Fruit fly (Drosophila melanogaster) whole organism, embryonic: Measurements from ENCODE around the gene sob.

Experiments
- Abd-B ChIP-seq: fragments of 200-800 bp; sonication (Bioruptor generic); optimal IDR thresholded peaks from 2 replicates; lab custom pipeline; 2018; ENCODE audit warnings: missing biosample characterization, mild to moderate bottlenecking, missing genetic modification characterization, moderate library complexity
- Atf6 ChIP-seq: fragments of 200-800 bp; sonication (Bioruptor generic); IDR thresholded peaks from 2 replicates; pipeline ENCODE4 v1.3.6; 2022; ENCODE audit warnings: missing biosample characterization, missing genetic modification characterization
- CG11085 ChIP-seq: fragments of 200-800 bp; sonication (Bioruptor generic); IDR thresholded peaks from 2 replicates; pipeline ENCODE4 v1.3.6; 2022; ENCODE audit warnings: missing biosample characterization, missing genetic modification characterization
- CG11504 ChIP-seq: fragments of 200-800 bp; sonication (Bioruptor generic); optimal IDR thresholded peaks from 3 replicates; lab custom pipeline; 2019; ENCODE audit warnings: missing biosample characterization, mild to moderate bottlenecking, missing genetic modification characterization, moderate library complexity
- CG11696 ChIP-seq: fragments of 200-800 bp; sonication (Bioruptor generic); IDR thresholded peaks from 2 replicates; pipeline ENCODE4 v1.3.6; 2022; ENCODE audit warnings: missing biosample characterization, missing genetic modification characterization
- CG14014 ChIP-seq: fragments of 200-800 bp; sonication (Bioruptor generic); IDR thresholded peaks from 2 replicates; pipeline ENCODE4 v1.3.6; 2022; ENCODE audit warnings: missing biosample characterization, missing genetic modification characterization
- CG14667 ChIP-seq: fragments of 200-800 bp; sonication (Bioruptor generic); IDR thresholded peaks from 2 replicates; pipeline ENCODE4 v1.3.6; 2022; ENCODE audit warnings: missing biosample characterization, missing genetic modification characterization
- CG17359 ChIP-seq: fragments of 200-800 bp; sonication (Bioruptor generic); optimal IDR thresholded peaks from 3 replicates; lab custom pipeline; 2018; ENCODE audit warnings: missing biosample characterization, mild to moderate bottlenecking, missing genetic modification characterization, moderate library complexity
- CG1792 ChIP-seq: fragments of 200-800 bp; sonication (Bioruptor generic); optimal IDR thresholded peaks from 2 replicates; lab custom pipeline; 2016; ENCODE audit warnings: missing biosample characterization, missing genetic modification characterization
- CG2120 ChIP-seq: fragments of 200-800 bp; sonication (Bioruptor generic); optimal IDR thresholded peaks from 3 replicates; lab custom pipeline; 2016; ENCODE audit warnings: missing biosample characterization, missing genetic modification characterization
- CG2202 ChIP-seq: fragments of 200-800 bp; sonication (Bioruptor generic); optimal IDR thresholded peaks from 2 replicates; lab custom pipeline; 2018; ENCODE audit warnings: missing biosample characterization, mild to moderate bottlenecking, missing genetic modification characterization
- CG2712 ChIP-seq: fragments of 200-800 bp; optimal IDR thresholded peaks from 3 replicates; lab custom pipeline; 2019; ENCODE audit warnings: missing biosample characterization, mild to moderate bottlenecking, missing genetic modification characterization, moderate library complexity
- CG34224 ChIP-seq: fragments of 200-800 bp; sonication (Bioruptor generic); IDR thresholded peaks from 3 replicates; pipeline ENCODE4 v1.3.6; 2022; ENCODE audit warnings: missing biosample characterization, missing genetic modification characterization; ENCODE audit not compliant: partially characterized antibody
- CG4328 ChIP-seq: fragments of 200-800 bp; sonication (Bioruptor generic); optimal IDR thresholded peaks from 3 replicates; lab custom pipeline; 2017; ENCODE audit warnings: missing biosample characterization, missing genetic modification reagents, missing genetic modification characterization
- CG5245 ChIP-seq: fragments of 200-800 bp; sonication (Bioruptor generic); optimal IDR thresholded peaks from 3 replicates; lab custom pipeline; 2016; ENCODE audit warnings: missing biosample characterization, missing genetic modification characterization
- CG6813 ChIP-seq: fragments of 200-800 bp; sonication (Bioruptor generic); optimal IDR thresholded peaks from 2 replicates; lab custom pipeline; 2017; ENCODE audit warnings: missing biosample characterization, missing genetic modification characterization, mild to moderate bottlenecking, moderate library complexity, missing genetic modification reagents
- CG7987 ChIP-seq: fragments of 200-800 bp; sonication (Bioruptor generic); optimal IDR thresholded peaks from 2 replicates; lab custom pipeline; 2018; ENCODE audit warnings: missing biosample characterization, mild to moderate bottlenecking, missing genetic modification characterization, moderate library complexity
- CG8388 ChIP-seq: fragments of 200-800 bp; sonication (Bioruptor generic); optimal IDR thresholded peaks from 2 replicates; lab custom pipeline; 2019; ENCODE audit warnings: missing biosample characterization, mild to moderate bottlenecking, missing genetic modification characterization, moderate library complexity
- CG8924 ChIP-seq: fragments of 200-800 bp; optimal IDR thresholded peaks from 3 replicates; lab custom pipeline; 2019; ENCODE audit warnings: missing biosample characterization, mild to moderate bottlenecking, missing genetic modification characterization, moderate library complexity
- CTCF ChIP-seq: fragments of 200-800 bp; sonication (Bioruptor generic); optimal IDR thresholded peaks from 2 replicates; lab custom pipeline; 2017; ENCODE audit warnings: missing biosample characterization, mild to moderate bottlenecking, missing genetic modification characterization, moderate library complexity
- E2f2 ChIP-seq: fragments of 200-800 bp; sonication (Bioruptor generic); IDR thresholded peaks from 2 replicates; pipeline ENCODE4 v1.3.6; 2022; ENCODE audit warnings: missing biosample characterization, missing genetic modification characterization
- Ets97D ChIP-seq: fragments of 200-800 bp; sonication (Bioruptor generic); optimal IDR thresholded peaks from 3 replicates; lab custom pipeline; 2016; ENCODE audit warnings: missing biosample characterization, missing genetic modification characterization
- Hr3 ChIP-seq: fragments of 200-800 bp; sonication (Bioruptor generic); optimal IDR thresholded peaks from 3 replicates; lab custom pipeline; 2016; ENCODE audit warnings: missing biosample characterization, missing genetic modification characterization
- Hr39 ChIP-seq: fragments of >200 bp; optimal IDR thresholded peaks from 2 replicates; lab custom pipeline; 2017
- Meics ChIP-seq: fragments of 200-800 bp; sonication (Bioruptor generic); optimal IDR thresholded peaks from 2 replicates; lab custom pipeline; 2017; ENCODE audit warnings: missing biosample characterization, mild to moderate bottlenecking, missing genetic modification characterization
- NC2β ChIP-seq: fragments of 200-800 bp; sonication (Bioruptor generic); optimal IDR thresholded peaks from 2 replicates; lab custom pipeline; 2016; ENCODE audit warnings: missing biosample characterization, missing genetic modification characterization
- Poxn ChIP-seq: fragments of 200-800 bp; sonication (Bioruptor generic); IDR thresholded peaks from 2 replicates; pipeline ENCODE4 v1.3.6; 2022; ENCODE audit warnings: missing biosample characterization, missing genetic modification characterization
- Side ChIP-seq: fragments of 200-800 bp; sonication (Bioruptor generic); optimal IDR thresholded peaks from 2 replicates; lab custom pipeline; 2016; ENCODE audit warnings: missing biosample characterization, missing genetic modification characterization
- aop ChIP-seq: fragments of 200-800 bp; sonication (Bioruptor generic); IDR thresholded peaks from 2 replicates; pipeline ENCODE4 v1.3.6; 2022; ENCODE audit warnings: missing biosample characterization, missing genetic modification characterization
- ase ChIP-seq: fragments of 200-800 bp; sonication (Bioruptor generic); IDR thresholded peaks from 3 replicates; pipeline ENCODE4 v1.3.6; 2022; ENCODE audit warnings: missing biosample characterization, missing genetic modification characterization
- dan ChIP-seq: fragments of 200-800 bp; sonication (Bioruptor generic); IDR thresholded peaks from 2 replicates; pipeline ENCODE4 v1.3.6; 2022; ENCODE audit warnings: missing biosample characterization, missing genetic modification characterization
- danr ChIP-seq: fragments of 200-800 bp; sonication (Bioruptor generic); IDR thresholded peaks from 2 replicates; pipeline ENCODE4 v1.3.6; 2022; ENCODE audit warnings: missing biosample characterization, missing genetic modification characterization
- ewg ChIP-seq: fragments of 200-800 bp; sonication (Bioruptor generic); optimal IDR thresholded peaks from 3 replicates; lab custom pipeline; 2017; ENCODE audit warnings: mild to moderate bottlenecking, missing biosample characterization, missing genetic modification reagents, missing genetic modification characterization
- eyg ChIP-seq: fragments of 200-800 bp; sonication (Bioruptor generic); optimal IDR thresholded peaks from 3 replicates; lab custom pipeline; 2016; ENCODE audit warnings: missing biosample characterization, missing genetic modification characterization
- fd3F ChIP-seq: fragments of 200-800 bp; sonication (Bioruptor generic); optimal IDR thresholded peaks from 2 replicates; lab custom pipeline; 2018; ENCODE audit warnings: missing biosample characterization, mild to moderate bottlenecking, missing genetic modification characterization, moderate library complexity
- grau ChIP-seq: fragments of 200-800 bp; optimal IDR thresholded peaks from 3 replicates; lab custom pipeline; 2019; ENCODE audit warnings: missing biosample characterization, mild to moderate bottlenecking, missing genetic modification characterization, moderate library complexity
- inv ChIP-seq: fragments of 200-800 bp; sonication (Bioruptor generic); IDR thresholded peaks from 2 replicates; pipeline ENCODE4 v1.3.6; 2022; ENCODE audit warnings: missing biosample characterization, missing genetic modification characterization; ENCODE audit not compliant: partially characterized antibody
- mam ChIP-seq: fragments of 200-800 bp; sonication (Bioruptor generic); optimal IDR thresholded peaks from 3 replicates; lab custom pipeline; 2016; ENCODE audit warnings: missing biosample characterization, missing genetic modification characterization
- nerfin-2 ChIP-seq: fragments of 200-800 bp; sonication (Bioruptor generic); IDR thresholded peaks from 2 replicates; pipeline ENCODE4 v1.3.6; 2022; ENCODE audit warnings: missing biosample characterization, missing genetic modification characterization; ENCODE audit not compliant: partially characterized antibody
- nmo ChIP-seq: fragments of 200-800 bp; sonication (Bioruptor generic); optimal IDR thresholded peaks from 2 replicates; lab custom pipeline; 2018; ENCODE audit warnings: missing biosample characterization, mild to moderate bottlenecking, missing genetic modification characterization, moderate library complexity
- odd ChIP-seq: fragments of 200-800 bp; sonication (Bioruptor generic); optimal IDR thresholded peaks from 2 replicates; lab custom pipeline; 2017; ENCODE audit warnings: missing biosample characterization, mild to moderate bottlenecking, missing genetic modification characterization
- phol ChIP-seq: fragments of 200-800 bp; sonication (Bioruptor generic); optimal IDR thresholded peaks from 3 replicates; lab custom pipeline; 2018; ENCODE audit warnings: missing biosample characterization, mild to moderate bottlenecking, missing genetic modification characterization, moderate library complexity
- ranshi ChIP-seq: fragments of 200-800 bp; sonication (Bioruptor generic); IDR thresholded peaks from 2 replicates; pipeline ENCODE4 v1.3.6; 2022; ENCODE audit warnings: missing biosample characterization, missing genetic modification characterization
- sc ChIP-seq, 3 experiments: fragments of >200 bp in 2 of 3; fragments of 200-800 bp in 1 of 3; sonication (Bioruptor generic) in 1 of 3; optimal IDR thresholded peaks; 2 replicates in 2 of 3; 3 replicates in 1 of 3; lab custom pipeline; 2017; ENCODE audit warnings: mild to moderate bottlenecking in 1 of 3, missing biosample characterization in 1 of 3, missing genetic modification characterization in 1 of 3, missing genetic modification reagents in 1 of 3
- sisA ChIP-seq: fragments of 200-800 bp; sonication (Bioruptor generic); IDR thresholded peaks from 2 replicates; pipeline ENCODE4 v1.3.6; 2022; ENCODE audit warnings: missing biosample characterization, missing genetic modification characterization
- ssp ChIP-seq: fragments of 200-800 bp; sonication (Bioruptor generic); IDR thresholded peaks from 2 replicates; pipeline ENCODE4 v1.3.6; 2022; ENCODE audit warnings: missing biosample characterization, missing genetic modification characterization
- tll ChIP-seq, 2 experiments: fragments of 200-800 bp in 1 of 2; fragments of >200 bp in 1 of 2; sonication (Bioruptor generic) in 1 of 2; optimal IDR thresholded peaks; 2 replicates each; lab custom pipeline; 2017 to 2019; ENCODE audit warnings: missing biosample characterization in 2 of 2, missing genetic modification characterization in 2 of 2, mild to moderate bottlenecking in 1 of 2, moderate library complexity in 1 of 2
- toy ChIP-seq: fragments of 200-800 bp; sonication (Bioruptor generic); IDR thresholded peaks from 2 replicates; pipeline ENCODE4 v1.3.6; 2022; ENCODE audit warnings: missing biosample characterization, missing genetic modification characterization
- ttk ChIP-seq: fragments of 200-800 bp; sonication (Bioruptor generic); IDR thresholded peaks from 2 replicates; pipeline ENCODE4 v2.1.2; 2022; ENCODE audit warnings: missing biosample characterization, missing genetic modification characterization
- zen ChIP-seq: fragments of 200-800 bp; sonication (Bioruptor generic); optimal IDR thresholded peaks from 3 replicates; lab custom pipeline; 2018; ENCODE audit warnings: missing biosample characterization, mild to moderate bottlenecking, missing genetic modification characterization, moderate library complexity
- zfh2 ChIP-seq: fragments of 200-800 bp; sonication (Bioruptor generic); optimal IDR thresholded peaks from 2 replicates; lab custom pipeline; 2016; ENCODE audit warnings: missing biosample characterization, missing genetic modification characterization

Gene sob

dm6 chr2L:3598485-3598884 lies 17.9 kb upstream of the sob start (continued):
- peak; percentile 30 for TF ChIP-seq grau (tag; lab: Kevin White, UChicago)
- no peak for TF ChIP-seq E2f2 (GFP tag; lab: Robert Waterston, UW)
- TF ChIP-seq fd3F (GFP tag; lab: Kevin White, UChicago): no peak
- peak; percentile 64 for TF ChIP-seq CG17359
- TF ChIP-seq CG7987: no peak
- no peak for TF ChIP-seq CG11696 (GFP tag; lab: Robert Waterston, UW)
- TF ChIP-seq nerfin-2: no peak
- TF ChIP-seq Hr39 (lab: Kevin White, UChicago): no peak
- TF ChIP-seq tll (GFP tag; optimal IDR thresholded peaks at IDR 0.05; lab: Kevin White, UChicago): no peak
- TF ChIP-seq nmo: peak; percentile 52
- TF ChIP-seq CTCF: no peak
- TF ChIP-seq CG8924 (tag; lab: Kevin White, UChicago): no peak
- peak; percentile 48 for TF ChIP-seq CG11504 (tag; lab: Kevin White, UChicago)
- TF ChIP-seq eyg: no peak
- TF ChIP-seq ssp (GFP tag; lab: Robert Waterston, UW): peak; percentile 46
- TF ChIP-seq odd (GFP tag; lab: Kevin White, UChicago): no peak
- no peak for TF ChIP-seq CG34224 (GFP tag; lab: Robert Waterston, UW)
- TF ChIP-seq CG4328 (GFP tag; lab: Kevin White, UChicago): no peak
- TF ChIP-seq zfh2 (GFP tag; lab: Kevin White, UChicago): no peak
- no peak for TF ChIP-seq aop
- peak; percentile 23 for TF ChIP-seq mam (GFP tag; lab: Kevin White, UChicago)
- peak; percentile 77 for TF ChIP-seq sisA (GFP tag; lab: Robert Waterston, UW)
- TF ChIP-seq Abd-B (GFP tag; lab: Kevin White, UChicago): no peak
- no peak for TF ChIP-seq Atf6
- no peak for TF ChIP-seq CG14014
- TF ChIP-seq CG14667: 0 out of 2 replicates have a peak, but pooled peaks have one; percentile 27
- peak; percentile 51; the same call in 1 of the 2 replicates for TF ChIP-seq dan (GFP tag; lab: Robert Waterston, UW)
- TF ChIP-seq inv (GFP tag; lab: Robert Waterston, UW): no peak
- TF ChIP-seq Side (GFP tag; lab: Kevin White, UChicago): peak; percentile 35
- peak; percentile 48 for TF ChIP-seq CG5245
- TF ChIP-seq CG6813: no peak
- peak; percentile 72 for TF ChIP-seq CG2712 (tag; lab: Kevin White, UChicago)
- TF ChIP-seq toy (GFP tag; lab: Robert Waterston, UW): no peak
- 0 out of 3 replicates have a peak, but pooled peaks have one; percentile 36 for TF ChIP-seq ase (GFP tag; lab: Robert Waterston, UW)
- peak; percentile 40 for TF ChIP-seq zen
- peak; percentile 42; the same call in 1 of the 2 replicates for TF ChIP-seq CG11085 (GFP tag; lab: Robert Waterston, UW)
- TF ChIP-seq Poxn (GFP tag; lab: Robert Waterston, UW): no peak
- TF ChIP-seq Meics (GFP tag; lab: Kevin White, UChicago): no peak
- TF ChIP-seq Ets97D: no peak
- no peak for TF ChIP-seq CG2120 (GFP tag; lab: Kevin White, UChicago)
- peak; percentile 18 for TF ChIP-seq CG2202 (tag; lab: Kevin White, UChicago)
- TF ChIP-seq sc (optimal IDR thresholded peaks at IDR 0.05; lab: Kevin White, UChicago): no peak
- TF ChIP-seq sc (GFP tag; optimal IDR thresholded peaks at IDR 0.05; lab: Kevin White, UChicago): peak; percentile 40
- peak; percentile 34 for TF ChIP-seq Hr3
- peak; percentile 53; the same call in 1 of the 2 replicates for TF ChIP-seq ranshi (GFP tag; lab: Robert Waterston, UW)
- peak; percentile 42 for TF ChIP-seq NC2β (GFP tag; lab: Kevin White, UChicago)
- peak; percentile 60 for TF ChIP-seq phol
- TF ChIP-seq CG8388: peak; percentile 31
- TF ChIP-seq ewg: peak; percentile 22
- peak; percentile 52; the same call in 1 of the 2 replicates for TF ChIP-seq danr (GFP tag; lab: Robert Waterston, UW)
- TF ChIP-seq ttk (GFP tag; lab: Robert Waterston, UW): peak; percentile 61; the same call in 1 of the 2 replicates
- TF ChIP-seq CG1792 (GFP tag; lab: Kevin White, UChicago): no peak
